Worm (Caenorhabditis elegans): Measurements from ENCODE around the gene M01H9.4.

M01H9.4 gene

DNA sequence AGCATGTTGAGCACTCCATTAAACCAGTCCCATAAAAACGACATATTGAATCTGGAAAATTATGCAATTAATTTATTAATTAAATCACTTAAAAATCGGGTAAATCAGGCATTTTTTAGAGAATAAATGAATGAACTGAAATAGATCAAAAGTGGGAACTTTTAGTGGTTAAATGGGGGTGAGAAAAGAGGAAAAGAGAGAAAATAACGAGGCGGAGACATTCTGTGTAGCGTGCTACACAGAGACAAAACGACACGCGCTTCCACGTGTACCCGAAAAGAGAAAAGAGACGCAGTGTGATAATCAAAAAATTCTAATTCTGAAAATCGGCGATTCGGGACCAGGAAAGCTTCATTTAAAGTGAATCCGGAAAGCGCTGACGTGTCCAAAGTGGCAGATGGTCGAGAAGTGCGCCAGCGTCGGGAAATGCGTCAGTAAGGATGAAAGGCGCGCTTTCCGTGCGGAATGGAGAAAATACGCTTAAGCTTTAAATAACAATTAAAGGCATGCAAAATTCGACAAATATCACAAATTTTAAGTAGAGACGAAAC lies 30.6 kb upstream of the M01H9.4 start, which contains the start of gene sar-1 (continued):
- TF ChIP-seq unc-39 (tag; optimal IDR thresholded peaks at IDR 0.05), result no peak
- no peak for TF ChIP-seq ztf-11 (tag; optimal IDR thresholded peaks at IDR 0.05)
- no peak for TF ChIP-seq nhr-77 (tag; optimal IDR thresholded peaks at IDR 0.05)
- TF ChIP-seq fos-1 (tag; optimal IDR thresholded peaks at IDR 0.05), result peak; percentile 55
- peak; percentile 89 for TF ChIP-seq C34F6.9 (tag; optimal IDR thresholded peaks at IDR 0.05)
- no peak for TF ChIP-seq elt-1 (tag; optimal IDR thresholded peaks at IDR 0.05)
- TF ChIP-seq mbf-1 (tag; optimal IDR thresholded peaks at IDR 0.05), result no peak
- no peak for TF ChIP-seq elt-3 (tag; optimal IDR thresholded peaks at IDR 0.05)
- TF ChIP-seq peb-1 (tag; optimal IDR thresholded peaks at IDR 0.05), result no peak
- TF ChIP-seq sma-3 (GFP tag; optimal IDR thresholded peaks at IDR 0.05), result peak; percentile 69

ce11 chrIV:4511259-4511890 lies 28.7 kb upstream of the M01H9.4 start, which contains the start of the genes rfth-1 and ZK180.8:
Gene rfth-1, minus strand, starts transcription at chrIV:4511309.
Gene ZK180.8, minus strand, starts transcription at chrIV:4511724.
- TF ChIP-seq C34F6.9 (tag; optimal IDR thresholded peaks at IDR 0.05), result no peak
- no peak for TF ChIP-seq nhr-237 (tag; optimal IDR thresholded peaks at IDR 0.05)
- TF ChIP-seq crh-2 (tag; optimal IDR thresholded peaks at IDR 0.05), result peak; percentile 14
- TF ChIP-seq dmd-4 (tag; optimal IDR thresholded peaks at IDR 0.05), result no peak
- TF ChIP-seq zag-1 (tag; optimal IDR thresholded peaks at IDR 0.05), result no peak
- TF ChIP-seq ZK546.5 (tag; optimal IDR thresholded peaks at IDR 0.05), result no peak
- TF ChIP-seq unc-55 (GFP tag; optimal IDR thresholded peaks at IDR 0.05), result peak; percentile 32
- TF ChIP-seq lin-13 (GFP tag; optimal IDR thresholded peaks at IDR 0.05), result no peak
- no peak for TF ChIP-seq lin-11 (tag; optimal IDR thresholded peaks at IDR 0.05)
- no peak for TF ChIP-seq alr-1 (tag; optimal IDR thresholded peaks at IDR 0.05)
- no peak for TF ChIP-seq R02D3.7 (tag; optimal IDR thresholded peaks at IDR 0.05)
- TF ChIP-seq nhr-10 (tag; optimal IDR thresholded peaks at IDR 0.05), result no peak
- no peak for TF ChIP-seq skn-1 (tag; optimal IDR thresholded peaks at IDR 0.05)
- TF ChIP-seq ztf-11 (tag; optimal IDR thresholded peaks at IDR 0.05), result no peak
- TF ChIP-seq nhr-6 (tag; optimal IDR thresholded peaks at IDR 0.05), result no peak
- TF ChIP-seq sem-4 (tag; optimal IDR thresholded peaks at IDR 0.05), result no peak

ce11 chrIV:4506637-4507036 lies 23.9 kb upstream of the M01H9.4 start, which contains the start of gene gbb-2:
Gene gbb-2, minus strand, starts transcription at chrIV:4506748.
- no peak for TF ChIP-seq R02D3.7 (tag; optimal IDR thresholded peaks at IDR 0.05)
- no peak for TF ChIP-seq nhr-23 (tag; optimal IDR thresholded peaks at IDR 0.05)
- no peak for TF ChIP-seq alr-1 (tag; optimal IDR thresholded peaks at IDR 0.05)
- no peak for TF ChIP-seq blmp-1 (tag; optimal IDR thresholded peaks at IDR 0.05; ENCODE audit: insufficient read depth)
- peak in 1 of 2 experiments; percentile 11 for TF ChIP-seq lsy-2 (tag; optimal IDR thresholded peaks at IDR 0.05)
- peak; percentile 20 for TF ChIP-seq sma-9 (GFP tag; optimal IDR thresholded peaks at IDR 0.05)
- no peak for TF ChIP-seq sma-9 (tag; optimal IDR thresholded peaks at IDR 0.05)
- TF ChIP-seq unc-62 (GFP tag; optimal IDR thresholded peaks at IDR 0.05), result no peak
- TF ChIP-seq nhr-10 (tag; optimal IDR thresholded peaks at IDR 0.05), result no peak
- peak; percentile 66 for TF ChIP-seq F13H6.1 (tag; optimal IDR thresholded peaks at IDR 0.05)
- no peak for TF ChIP-seq crh-2 (tag; optimal IDR thresholded peaks at IDR 0.05)
- no peak for TF ChIP-seq nhr-21 (tag; optimal IDR thresholded peaks at IDR 0.05)
- TF ChIP-seq aly-2 (tag; optimal IDR thresholded peaks at IDR 0.05), result no peak
- no peak for TF ChIP-seq zag-1 (tag; optimal IDR thresholded peaks at IDR 0.05)
- no peak for TF ChIP-seq elt-3 (tag; optimal IDR thresholded peaks at IDR 0.05)
- no peak for TF ChIP-seq snpc-4 (tag; optimal IDR thresholded peaks at IDR 0.05)
- TF ChIP-seq skn-1 (tag; optimal IDR thresholded peaks at IDR 0.05), result no peak

DNA sequence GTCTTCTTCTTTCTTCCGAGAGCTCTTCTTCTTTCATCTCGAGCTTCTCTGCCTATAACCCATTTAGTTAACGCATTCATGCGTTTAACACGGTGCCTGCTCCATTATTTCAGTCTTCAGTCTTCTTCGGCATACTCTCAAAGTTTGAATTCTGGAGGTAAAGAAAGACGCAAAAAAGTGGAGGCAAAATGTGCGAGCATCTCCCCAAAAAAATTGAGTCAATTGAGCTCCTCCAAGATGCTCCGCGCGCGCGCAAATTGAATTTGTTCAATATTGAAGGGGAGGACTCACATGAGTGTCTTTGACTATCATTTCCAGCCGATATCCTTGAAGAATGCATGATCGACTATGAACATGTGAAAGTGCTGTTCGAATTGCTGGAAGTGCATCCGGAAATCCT lies 22.4 kb upstream of the M01H9.4 start:
- TF ChIP-seq zag-1 (tag; optimal IDR thresholded peaks at IDR 0.05), result no peak
- no peak for TF ChIP-seq nhr-21 (tag; optimal IDR thresholded peaks at IDR 0.05)

- no peak for TF ChIP-seq ztf-11 (tag; optimal IDR thresholded peaks at IDR 0.05)
- TF ChIP-seq ztf-1 (GFP tag; conservative IDR thresholded peaks at IDR 0.05), result no peak
- no peak for TF ChIP-seq elt-3 (tag; optimal IDR thresholded peaks at IDR 0.05)
- no peak for TF ChIP-seq dmd-4 (tag; optimal IDR thresholded peaks at IDR 0.05)
- TF ChIP-seq ama-1 (optimal IDR thresholded peaks at IDR 0.05), result no peak
- TF ChIP-seq lin-39 (tag; optimal IDR thresholded peaks at IDR 0.05), result no peak
These were observed 7.5 kb upstream of the M01H9.4 start, which contains the start of gene ZK180.7 for ce11 chrIV:4490148-4490652. Gene ZK180.7, plus strand, starts transcription at chrIV:4490542.

All from whole organism, L2 larva.